Comparison of ENCODE assay signal across 4 worm cellular contexts in genomic region chrV:20832554-20832963, ce11.
TF ChIP-seq lines count a peak whose summit lies in the region.

No protein-coding gene starts in this region.

TF ChIP-seq in whole organism, L2 larva, 48 proteins besides CTCF, POLR2A, EP300 and RAD21:
- TF ChIP-seq lin-11 (tag; optimal IDR thresholded peaks at IDR 0.05; lab: Kevin White, UChicago) (no peak), sma-9 (GFP tag; optimal IDR thresholded peaks at IDR 0.05; lab: Kevin White, UChicago) (peak; percentile 1), sma-9 (tag; optimal IDR thresholded peaks at IDR 0.05; lab: Kevin White, UChicago) (no peak), R02D3.7 (tag; optimal IDR thresholded peaks at IDR 0.05; lab: Kevin White, UChicago) (no peak), unc-62 (GFP tag; optimal IDR thresholded peaks at IDR 0.05; lab: Kevin White, UChicago) (no peak), peb-1 (tag; optimal IDR thresholded peaks at IDR 0.05; lab: Kevin White, UChicago) (no peak), aly-2 (tag; optimal IDR thresholded peaks at IDR 0.05; lab: Kevin White, UChicago) (no peak), ztf-4 (tag; optimal IDR thresholded peaks at IDR 0.05; lab: Kevin White, UChicago) (no peak), sem-4 (tag; optimal IDR thresholded peaks at IDR 0.05; lab: Kevin White, UChicago) (no peak), unc-55 (GFP tag; optimal IDR thresholded peaks at IDR 0.05; lab: Kevin White, UChicago) (peak; percentile 74), lsy-2 (tag; optimal IDR thresholded peaks at IDR 0.05; lab: Kevin White, UChicago) (peak in 1 of 2 experiments; percentile 35)

TF ChIP-seq in whole organism, L4 larva, 104 proteins besides CTCF, POLR2A, EP300 and RAD21 (continues in another document):
- no peak for TF ChIP-seq sdz-12 (GFP tag; optimal IDR thresholded peaks at IDR 0.05; lab: Kevin White, UChicago)
- no peak for TF ChIP-seq ZK546.5 (tag; optimal IDR thresholded peaks at IDR 0.05; lab: Kevin White, UChicago)
- peak; percentile 72 for TF ChIP-seq lin-38 (GFP tag; IDR thresholded peaks at IDR 0.05; lab: Robert Waterston, UW)
- no peak for TF ChIP-seq nhr-25 (tag; optimal IDR thresholded peaks at IDR 0.05; lab: Kevin White, UChicago; ENCODE audit: borderline replicate concordance, insufficient read depth)
- no peak for TF ChIP-seq snpc-1.2 (GFP tag; IDR thresholded peaks at IDR 0.05; lab: Robert Waterston, UW)
- no peak for TF ChIP-seq dmd-9 (GFP tag; IDR thresholded peaks at IDR 0.05; lab: Robert Waterston, UW)
- TF ChIP-seq zag-1 (tag; optimal IDR thresholded peaks at IDR 0.05; lab: Kevin White, UChicago), result no peak
- TF ChIP-seq daf-8 (GFP tag; IDR thresholded peaks at IDR 0.05; lab: Robert Waterston, UW), result no peak
- TF ChIP-seq mdl-1 (tag; optimal IDR thresholded peaks at IDR 0.05; lab: Kevin White, UChicago), result no peak
- no peak for TF ChIP-seq daf-16 (GFP tag; optimal IDR thresholded peaks at IDR 0.05; lab: Kevin White, UChicago)
- no peak for TF ChIP-seq daf-16 (tag; optimal IDR thresholded peaks at IDR 0.05; lab: Kevin White, UChicago)
- peak; percentile 67 for TF ChIP-seq mes-2 (tag; optimal IDR thresholded peaks at IDR 0.05; lab: Kevin White, UChicago; ENCODE audit: poor library complexity, severe bottlenecking)
- TF ChIP-seq lin-39 (tag; optimal IDR thresholded peaks at IDR 0.05; lab: Kevin White, UChicago), result no peak
- TF ChIP-seq lir-3 (tag; optimal IDR thresholded peaks at IDR 0.05; lab: Kevin White, UChicago), result no peak
- no peak for TF ChIP-seq hlh-30 (tag; optimal IDR thresholded peaks at IDR 0.05; lab: Kevin White, UChicago; ENCODE audit: insufficient read depth)
- no peak for TF ChIP-seq dmd-8 (GFP tag; IDR thresholded peaks at IDR 0.05; lab: Robert Waterston, UW)
- TF ChIP-seq ces-1 (GFP tag; optimal IDR thresholded peaks at IDR 0.05; lab: Kevin White, UChicago), result no peak
- TF ChIP-seq madf-5 (GFP tag; IDR thresholded peaks at IDR 0.05; lab: Robert Waterston, UW), result no peak
- peak in 1 of 2 experiments; percentile 39 for TF ChIP-seq lsy-2 (tag; optimal IDR thresholded peaks at IDR 0.05; lab: Kevin White, UChicago)
- peak in 1 of 2 experiments; percentile 64 for TF ChIP-seq hif-1 (tag; optimal IDR thresholded peaks at IDR 0.05; lab: Kevin White, UChicago)
- TF ChIP-seq unc-130 (GFP tag; optimal IDR thresholded peaks at IDR 0.05; lab: Kevin White, UChicago), result no peak
- TF ChIP-seq T20F7.1 (GFP tag; optimal IDR thresholded peaks at IDR 0.05; lab: Kevin White, UChicago), result no peak
- no peak for TF ChIP-seq jun-1 (tag; optimal IDR thresholded peaks at IDR 0.05; lab: Kevin White, UChicago)
- no peak for TF ChIP-seq T26A8.4 (GFP tag; IDR thresholded peaks at IDR 0.05; lab: Robert Waterston, UW)
- TF ChIP-seq nhr-41 (GFP tag; IDR thresholded peaks at IDR 0.05; lab: Robert Waterston, UW), result no peak
- TF ChIP-seq mep-1 (tag; optimal IDR thresholded peaks at IDR 0.05; lab: Kevin White, UChicago), result peak; percentile 19
- TF ChIP-seq mxl-2 (GFP tag; conservative IDR thresholded peaks at IDR 0.05; lab: Robert Waterston, UW), result no peak
- no peak for TF ChIP-seq cey-2 (tag; optimal IDR thresholded peaks at IDR 0.05; lab: Kevin White, UChicago; ENCODE audit: borderline replicate concordance, insufficient read depth)

TF ChIP-seq in whole organism, late embryonic, 69 proteins besides CTCF, POLR2A, EP300 and RAD21:
- TF ChIP-seq ceh-34 (tag; optimal IDR thresholded peaks at IDR 0.05; lab: Kevin White, UChicago) (peak; percentile 1), eyg-1 (tag; optimal IDR thresholded peaks at IDR 0.05; lab: Kevin White, UChicago) (no peak), nhr-232 (tag; optimal IDR thresholded peaks at IDR 0.05; lab: Kevin White, UChicago) (no peak), hlh-30 (tag; optimal IDR thresholded peaks at IDR 0.05; lab: Kevin White, UChicago; ENCODE audit: insufficient read depth) (no peak), ets-4 (tag; optimal IDR thresholded peaks at IDR 0.05; lab: Kevin White, UChicago) (peak; percentile 43), unc-86 (tag; optimal IDR thresholded peaks at IDR 0.05; lab: Kevin White, UChicago) (peak; percentile 55), ceh-31 (tag; optimal IDR thresholded peaks at IDR 0.05; lab: Kevin White, UChicago) (peak; percentile 72), ceh-14 (tag; optimal IDR thresholded peaks at IDR 0.05; lab: Kevin White, UChicago) (peak; percentile 55), ceh-48 (tag; optimal IDR thresholded peaks at IDR 0.05; lab: Kevin White, UChicago) (peak; percentile 64), K02D7.2 (tag; optimal IDR thresholded peaks at IDR 0.05; lab: Kevin White, UChicago) (no peak), unc-55 (GFP tag; optimal IDR thresholded peaks at IDR 0.05; lab: Kevin White, UChicago) (no peak), C08G9.2 (tag; optimal IDR thresholded peaks at IDR 0.05; lab: Kevin White, UChicago) (peak; percentile 11), hlh-8 (tag; optimal IDR thresholded peaks at IDR 0.05; lab: Kevin White, UChicago) (peak; percentile 58), unc-3 (GFP tag; conservative IDR thresholded peaks at IDR 0.05; lab: Robert Waterston, UW) (no peak), unc-3 (tag; optimal IDR thresholded peaks at IDR 0.05; lab: Kevin White, UChicago) (peak; percentile 10), tbx-7 (tag; optimal IDR thresholded peaks at IDR 0.05; lab: Kevin White, UChicago) (peak; percentile 23), zip-5 (tag; optimal IDR thresholded peaks at IDR 0.05; lab: Kevin White, UChicago) (peak; percentile 87), unc-42 (tag; optimal IDR thresholded peaks at IDR 0.05; lab: Kevin White, UChicago) (peak; percentile 78), tbx-2 (tag; optimal IDR thresholded peaks at IDR 0.05; lab: Kevin White, UChicago) (peak; percentile 72), elt-2 (tag; optimal IDR thresholded peaks at IDR 0.05; lab: Kevin White, UChicago) (peak; percentile 65), mec-3 (tag; optimal IDR thresholded peaks at IDR 0.05; lab: Kevin White, UChicago; ENCODE audit: borderline replicate concordance) (no peak), pha-2 (tag; optimal IDR thresholded peaks at IDR 0.05; lab: Kevin White, UChicago) (peak; percentile 75), sox-4 (tag; optimal IDR thresholded peaks at IDR 0.05; lab: Kevin White, UChicago) (peak; percentile 12), fkh-6 (tag; optimal IDR thresholded peaks at IDR 0.05; lab: Kevin White, UChicago) (peak; percentile 15), ttx-3 (tag; optimal IDR thresholded peaks at IDR 0.05; lab: Kevin White, UChicago) (peak; percentile 61), hlh-13 (GFP tag; optimal IDR thresholded peaks at IDR 0.05; lab: Kevin White, UChicago) (no peak), ceh-18 (tag; optimal IDR thresholded peaks at IDR 0.05; lab: Kevin White, UChicago) (no peak), fax-1 (tag; optimal IDR thresholded peaks at IDR 0.05; lab: Kevin White, UChicago) (peak; percentile 6), ahr-1 (tag; optimal IDR thresholded peaks at IDR 0.05; lab: Kevin White, UChicago) (peak; percentile 69), hlh-15 (tag; optimal IDR thresholded peaks at IDR 0.05; lab: Kevin White, UChicago) (no peak)

TF ChIP-seq in whole organism, mixed stage, embryonic, 35 proteins besides CTCF, POLR2A, EP300 and RAD21:
- no peak for TF ChIP-seq flh-1 (GFP tag; optimal IDR thresholded peaks at IDR 0.05; lab: Kevin White, UChicago)
- TF ChIP-seq sptf-1 (tag; optimal IDR thresholded peaks at IDR 0.05; lab: Kevin White, UChicago), result peak; percentile 63
- TF ChIP-seq unc-39 (tag; optimal IDR thresholded peaks at IDR 0.05; lab: Kevin White, UChicago), result no peak
- peak; percentile 15 for TF ChIP-seq bed-3 (GFP tag; optimal IDR thresholded peaks at IDR 0.05; lab: Kevin White, UChicago)
- TF ChIP-seq pha-4 (tag; optimal IDR thresholded peaks at IDR 0.05; lab: Kevin White, UChicago), result no peak
- TF ChIP-seq mep-1 (tag; optimal IDR thresholded peaks at IDR 0.05; lab: Kevin White, UChicago), result peak; percentile 52
- peak; percentile 90 for TF ChIP-seq ces-1 (GFP tag; optimal IDR thresholded peaks at IDR 0.05; lab: Kevin White, UChicago)
- TF ChIP-seq lin-13 (tag; optimal IDR thresholded peaks at IDR 0.05; lab: Kevin White, UChicago), result peak; percentile 7
